Worm (Caenorhabditis elegans) whole organism, L3 larva: ENCODE data around the gene C15H9.5.
A peak's percentile ranks its signal among the peaks of the same experiment; 100 is the strongest.

Experiments used
- ZK546.5 ChIP-seq: sonication (generic microtip); optimal IDR thresholded peaks from 2 replicates; lab custom pipeline; 2017; ENCODE audit warnings: missing biosample characterization, missing genetic modification characterization
- aly-2 ChIP-seq: fragments of 150-350 bp; optimal IDR thresholded peaks from 2 replicates; lab custom pipeline; 2014; ENCODE audit warnings: missing biosample characterization, missing genetic modification characterization
- ceh-16 ChIP-seq: sonication (generic microtip); optimal IDR thresholded peaks from 2 replicates; lab custom pipeline; 2017; ENCODE audit warnings: missing biosample characterization, missing genetic modification characterization
- ceh-28 ChIP-seq: fragments of 150-350 bp; optimal IDR thresholded peaks from 2 replicates; lab custom pipeline; 2014; ENCODE audit warnings: missing biosample characterization, missing genetic modification reagents, missing genetic modification characterization
- ceh-9 ChIP-seq: sonication (generic microtip); optimal IDR thresholded peaks from 2 replicates; lab custom pipeline; 2018; ENCODE audit warnings: missing biosample characterization, missing genetic modification characterization
- egl-27 ChIP-seq: sonication (generic microtip); optimal IDR thresholded peaks from 4 replicates; lab custom pipeline; 2017; ENCODE audit warnings: missing biosample characterization, missing genetic modification reagents, missing genetic modification characterization
- egl-5 ChIP-seq: fragments of 150-350 bp; optimal IDR thresholded peaks from 2 replicates; lab custom pipeline; 2017; ENCODE audit warnings: missing biosample characterization, missing genetic modification reagents, missing genetic modification characterization, inconsistent platforms
- elt-1 ChIP-seq: fragments of 150-350 bp; optimal IDR thresholded peaks from 2 replicates; lab custom pipeline; 2014; ENCODE audit warnings: missing biosample characterization, missing genetic modification characterization
- elt-2 ChIP-seq: sonication (generic microtip); optimal IDR thresholded peaks from 2 replicates; lab custom pipeline; 2016; ENCODE audit warnings: missing genetic modification reagents, mild to moderate bottlenecking, missing genetic modification characterization, missing compliant biosample characterization
- elt-3 ChIP-seq, 3 experiments: fragments of 150-350 bp in 1 of 3; sonication (generic microtip) in 2 of 3; optimal IDR thresholded peaks; 2 replicates in 2 of 3; 4 replicates in 1 of 3; lab custom pipeline; 2014 to 2017; ENCODE audit warnings: missing biosample characterization in 3 of 3, missing genetic modification characterization in 3 of 3
- eor-1 ChIP-seq, 2 experiments: fragments of 150-350 bp; optimal IDR thresholded peaks; 2 replicates each; lab custom pipeline; 2014 to 2018; ENCODE audit warnings: missing biosample characterization in 2 of 2, missing genetic modification characterization in 2 of 2
- fkh-10 ChIP-seq: sonication (generic microtip); optimal IDR thresholded peaks from 2 replicates; lab custom pipeline; 2017; ENCODE audit warnings: missing biosample characterization, missing genetic modification reagents, missing genetic modification characterization
- fkh-2 ChIP-seq: fragments of 150-350 bp; optimal IDR thresholded peaks from 2 replicates; lab custom pipeline; 2014; ENCODE audit warnings: missing biosample characterization, missing genetic modification reagents, missing genetic modification characterization
- fos-1 ChIP-seq: fragments of 150-350 bp; optimal IDR thresholded peaks from 2 replicates; lab custom pipeline; 2014; ENCODE audit warnings: missing biosample characterization, missing genetic modification characterization
- hmg-11 ChIP-seq: sonication (generic microtip); optimal IDR thresholded peaks from 2 replicates; lab custom pipeline; 2016; ENCODE audit warnings: missing genetic modification characterization, missing compliant biosample characterization
- jun-1 ChIP-seq: fragments of 150-350 bp; optimal IDR thresholded peaks from 2 replicates; lab custom pipeline; 2014; ENCODE audit warnings: missing biosample characterization, missing genetic modification reagents, missing genetic modification characterization
- lin-15B ChIP-seq: fragments of 150-350 bp; optimal IDR thresholded peaks from 2 replicates; lab custom pipeline; 2014; ENCODE audit warnings: missing biosample characterization, missing genetic modification characterization
- lin-39 ChIP-seq: fragments of 150-350 bp; optimal IDR thresholded peaks from 2 replicates; lab custom pipeline; 2018; ENCODE audit warnings: missing biosample characterization, missing genetic modification reagents, missing genetic modification characterization
- lsy-12 ChIP-seq: sonication (generic microtip); optimal IDR thresholded peaks from 2 replicates; lab custom pipeline; 2016; ENCODE audit warnings: mild to moderate bottlenecking, missing genetic modification characterization, missing compliant biosample characterization
- mdl-1 ChIP-seq: fragments of 150-350 bp; optimal IDR thresholded peaks from 2 replicates; lab custom pipeline; 2014; ENCODE audit warnings: missing biosample characterization, missing genetic modification characterization
- mml-1 ChIP-seq: fragments of 150-350 bp; sonication (generic microtip); optimal IDR thresholded peaks from 3 replicates; lab custom pipeline; 2014; ENCODE audit warnings: missing biosample characterization, missing genetic modification characterization
- nfya-1 ChIP-seq: sonication (generic microtip); optimal IDR thresholded peaks from 2 replicates; lab custom pipeline; 2017; ENCODE audit warnings: missing genetic modification characterization, mild to moderate bottlenecking, missing compliant biosample characterization, antibody characterized with exemption, moderate library complexity; ENCODE audit not compliant: insufficient read depth
- nhr-11 ChIP-seq: fragments of 150-350 bp; optimal IDR thresholded peaks from 2 replicates; lab custom pipeline; 2014; ENCODE audit warnings: missing biosample characterization, missing genetic modification characterization
- nhr-23 ChIP-seq: fragments of 150-350 bp; optimal IDR thresholded peaks from 2 replicates; lab custom pipeline; 2014; ENCODE audit warnings: missing biosample characterization, missing genetic modification reagents, missing genetic modification characterization
- nhr-28 ChIP-seq: fragments of 150-350 bp; optimal IDR thresholded peaks from 2 replicates; lab custom pipeline; 2014; ENCODE audit warnings: missing biosample characterization, missing genetic modification characterization
- nhr-43 ChIP-seq: sonication (generic microtip); optimal IDR thresholded peaks from 2 replicates; lab custom pipeline; 2016; ENCODE audit warnings: mild to moderate bottlenecking, missing genetic modification characterization, missing compliant biosample characterization; ENCODE audit not compliant: poor library complexity, severe bottlenecking
- nhr-76 ChIP-seq: fragments of 150-350 bp; sonication (generic microtip); optimal IDR thresholded peaks from 5 replicates; lab custom pipeline; 2014; ENCODE audit warnings: missing biosample characterization, missing genetic modification characterization
- nhr-77 ChIP-seq: fragments of 150-350 bp; optimal IDR thresholded peaks from 2 replicates; lab custom pipeline; 2014; ENCODE audit warnings: missing biosample characterization, missing genetic modification characterization
- pha-4 ChIP-seq: fragments of 150-350 bp; optimal IDR thresholded peaks from 2 replicates; lab custom pipeline; 2014; ENCODE audit warnings: missing biosample characterization, missing genetic modification reagents, missing genetic modification characterization
- pqm-1 ChIP-seq: fragments of 150-350 bp; optimal IDR thresholded peaks from 2 replicates; lab custom pipeline; 2017; ENCODE audit warnings: missing biosample characterization, missing genetic modification characterization, inconsistent platforms
- tbx-2 ChIP-seq: sonication (generic microtip); optimal IDR thresholded peaks from 2 replicates; lab custom pipeline; 2016; ENCODE audit warnings: mild to moderate bottlenecking, missing genetic modification characterization, missing compliant biosample characterization
- unc-62 ChIP-seq: fragments of 150-350 bp; sonication (generic microtip); optimal IDR thresholded peaks from 4 replicates; lab custom pipeline; 2014; ENCODE audit warnings: missing biosample characterization, missing genetic modification reagents, missing genetic modification characterization
- zag-1 ChIP-seq: fragments of 150-350 bp; optimal IDR thresholded peaks from 2 replicates; lab custom pipeline; 2014; ENCODE audit warnings: missing biosample characterization, missing genetic modification characterization

Gene C15H9.5

DNA sequence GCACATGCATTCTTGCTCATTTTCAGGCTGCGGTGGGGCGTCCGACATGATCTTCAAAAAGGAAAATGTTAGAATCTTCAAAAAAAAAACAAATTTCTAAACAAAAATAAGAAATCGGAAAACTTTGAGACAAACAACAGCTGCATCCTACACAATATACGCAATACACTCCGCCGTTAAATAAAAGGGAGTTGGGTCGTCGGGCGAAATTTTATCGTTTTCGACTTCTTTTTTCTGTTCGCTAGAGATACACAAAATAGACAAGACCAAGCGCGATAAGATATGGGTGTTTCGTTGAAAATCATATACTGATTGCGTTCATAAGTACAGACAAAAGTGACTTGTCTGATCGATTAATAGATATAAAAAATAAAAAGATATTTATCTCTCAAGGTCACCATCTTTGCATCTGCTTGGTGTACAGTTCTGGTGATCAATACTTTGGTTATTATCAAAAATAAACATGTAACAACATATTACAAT is 16.2 kb downstream of the C15H9.5 start, which contains the start of gene kynu-1:
Gene kynu-1, minus strand, starts transcription at position 51 of the 483 bp plus-strand sequence.
- TF ChIP-seq pqm-1 (tag; lab: Kevin White, UChicago), result no peak
- TF ChIP-seq unc-62, result no peak
- no peak for TF ChIP-seq zag-1 (tag; lab: Kevin White, UChicago)
- peak; percentile 53 for TF ChIP-seq nhr-23 (tag; lab: Kevin White, UChicago)
- TF ChIP-seq pha-4 (tag; lab: Kevin White, UChicago), result no peak
- no peak for TF ChIP-seq mdl-1 (tag; lab: Kevin White, UChicago)
- TF ChIP-seq nhr-28 (tag; lab: Kevin White, UChicago), result no peak
- TF ChIP-seq mml-1 (tag; lab: Kevin White, UChicago), result no peak
- no peak for TF ChIP-seq egl-27 (tag; lab: Kevin White, UChicago)
- no peak for TF ChIP-seq ZK546.5
- no peak for TF ChIP-seq jun-1 (tag; lab: Kevin White, UChicago)
- TF ChIP-seq fkh-10 (GFP tag; lab: Kevin White, UChicago), result no peak
- TF ChIP-seq lin-39, result no peak
- peak; percentile 32 for TF ChIP-seq nhr-43 (tag; lab: Kevin White, UChicago)
- no peak for TF ChIP-seq hmg-11
- TF ChIP-seq lin-15B (tag; lab: Kevin White, UChicago), result no peak
- peak; percentile 66 for TF ChIP-seq ceh-28 (tag; lab: Kevin White, UChicago)
- TF ChIP-seq elt-2 (tag; lab: Kevin White, UChicago), result peak; percentile 57
- peak; percentile 81 for TF ChIP-seq elt-1 (tag; lab: Kevin White, UChicago)
- no peak for TF ChIP-seq elt-3 (tag; optimal IDR thresholded peaks at IDR 0.05; lab: Kevin White, UChicago)
- TF ChIP-seq nfya-1 (tag; lab: Kevin White, UChicago), result no peak
- no peak for TF ChIP-seq nhr-76
- TF ChIP-seq lsy-12, result no peak
- no peak for TF ChIP-seq nhr-11
- no peak for TF ChIP-seq egl-5
- TF ChIP-seq ceh-9 (tag; lab: Kevin White, UChicago), result no peak
- no peak for TF ChIP-seq fos-1 (tag; lab: Kevin White, UChicago)
- no peak for TF ChIP-seq ceh-16 (tag; lab: Kevin White, UChicago)
- no peak for TF ChIP-seq fkh-2 (tag; lab: Kevin White, UChicago)
- TF ChIP-seq eor-1 (tag; optimal IDR thresholded peaks at IDR 0.05; lab: Kevin White, UChicago), result no peak

DNA sequence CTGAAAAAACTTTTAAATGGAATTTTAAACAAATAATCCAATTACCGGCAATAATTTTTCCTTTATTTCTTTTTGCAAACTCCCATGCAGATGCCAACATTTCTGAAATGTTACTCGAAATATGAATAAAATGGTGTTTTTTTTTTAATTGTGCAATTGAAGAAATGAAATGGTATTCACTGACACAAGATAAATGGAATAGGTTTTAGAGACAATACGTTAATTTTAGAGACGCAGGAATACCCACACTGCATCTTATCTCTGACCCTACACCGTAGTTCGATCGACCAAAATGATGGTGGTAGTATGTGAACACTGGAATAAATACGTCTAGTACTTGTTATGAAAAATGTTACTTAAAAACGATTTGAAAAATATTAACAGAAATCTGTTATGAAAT is 19.7 kb downstream of the C15H9.5 start, which contains the start of gene prx-3:
Gene prx-3, minus strand, starts transcription at position 101 of the 400 bp plus-strand sequence.
- peak; percentile 54 for TF ChIP-seq elt-2 (tag; lab: Kevin White, UChicago)
- no peak for TF ChIP-seq pqm-1 (tag; lab: Kevin White, UChicago)
- no peak for TF ChIP-seq nhr-77 (tag; lab: Kevin White, UChicago)
- no peak for TF ChIP-seq ceh-16 (tag; lab: Kevin White, UChicago)

DNA sequence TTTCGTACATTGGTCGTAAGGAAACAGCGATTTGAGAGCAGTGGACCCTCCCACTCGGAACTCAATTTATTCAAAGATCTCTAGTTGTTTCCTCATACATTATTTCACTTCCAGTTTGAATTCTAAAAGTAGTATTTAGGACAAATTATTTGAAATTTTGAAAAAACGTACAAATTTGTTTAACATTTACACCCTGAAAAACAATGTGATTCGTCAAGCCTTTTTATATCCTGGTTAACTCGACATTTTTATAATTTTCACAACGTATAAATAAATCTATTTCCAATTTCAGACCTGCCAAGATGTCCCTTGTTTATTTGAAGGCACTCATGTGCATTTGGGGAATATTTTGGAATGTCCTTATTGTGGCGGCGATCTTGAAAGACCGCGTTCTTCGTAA is 22.4 kb downstream of the C15H9.5 start, which contains the start of gene C15H9.3:
Gene C15H9.3, plus strand, starts transcription at position 301 of the 400 bp plus-strand sequence.
- TF ChIP-seq lin-39, result no peak
- TF ChIP-seq tbx-2 (tag; lab: Kevin White, UChicago), result no peak
- no peak for TF ChIP-seq nfya-1 (tag; lab: Kevin White, UChicago)
- TF ChIP-seq fos-1 (tag; lab: Kevin White, UChicago), result no peak
- no peak for TF ChIP-seq aly-2 (tag; lab: Kevin White, UChicago)

DNA sequence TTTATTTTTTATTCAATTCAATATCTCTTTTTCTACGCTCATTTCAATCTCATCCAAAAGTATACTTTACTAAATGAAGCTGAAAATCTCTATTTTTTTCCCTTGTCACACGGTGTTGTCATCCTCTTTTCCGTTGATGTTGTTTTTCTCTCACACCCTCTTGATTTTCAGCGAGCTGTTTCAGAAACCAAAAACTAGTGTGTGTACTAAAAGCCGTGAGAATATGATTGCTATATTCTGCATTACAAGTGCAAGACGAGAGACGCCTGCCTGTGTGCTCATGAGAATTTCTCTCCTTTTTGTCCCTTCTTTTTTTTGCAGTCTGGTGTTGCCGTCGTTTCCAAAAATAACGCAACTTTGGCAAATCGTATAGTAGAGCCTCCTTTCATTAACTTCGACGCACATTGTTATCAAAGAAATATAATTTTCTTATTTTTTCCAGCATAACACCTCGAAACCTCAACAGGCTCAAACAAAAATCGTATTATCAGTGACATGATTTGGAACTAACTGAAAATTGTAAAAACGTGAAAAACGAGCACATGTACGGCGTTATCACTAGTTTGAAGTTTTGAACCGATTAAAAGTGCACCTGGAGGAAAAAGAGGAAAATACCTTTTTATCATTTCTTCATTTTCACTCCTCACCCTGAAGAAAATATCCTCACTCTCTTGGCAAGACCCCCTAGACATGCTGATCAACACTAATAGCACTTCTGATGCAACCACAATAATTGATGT is 25.2 kb downstream of the C15H9.5 start, which contains the start of gene C15H9.2:
Gene C15H9.2, plus strand, starts transcription at position 441 of the 740 bp plus-strand sequence.
- peak; percentile 74 for TF ChIP-seq elt-2 (tag; lab: Kevin White, UChicago)
- peak; percentile 47 for TF ChIP-seq pqm-1 (tag; lab: Kevin White, UChicago)
- TF ChIP-seq ceh-28 (tag; lab: Kevin White, UChicago), result no peak
- TF ChIP-seq nfya-1 (tag; lab: Kevin White, UChicago), result peak; percentile 6
